Worm (Caenorhabditis elegans): ENCODE data around the gene sfrp-1.

The sfrp-1 gene

DNA sequence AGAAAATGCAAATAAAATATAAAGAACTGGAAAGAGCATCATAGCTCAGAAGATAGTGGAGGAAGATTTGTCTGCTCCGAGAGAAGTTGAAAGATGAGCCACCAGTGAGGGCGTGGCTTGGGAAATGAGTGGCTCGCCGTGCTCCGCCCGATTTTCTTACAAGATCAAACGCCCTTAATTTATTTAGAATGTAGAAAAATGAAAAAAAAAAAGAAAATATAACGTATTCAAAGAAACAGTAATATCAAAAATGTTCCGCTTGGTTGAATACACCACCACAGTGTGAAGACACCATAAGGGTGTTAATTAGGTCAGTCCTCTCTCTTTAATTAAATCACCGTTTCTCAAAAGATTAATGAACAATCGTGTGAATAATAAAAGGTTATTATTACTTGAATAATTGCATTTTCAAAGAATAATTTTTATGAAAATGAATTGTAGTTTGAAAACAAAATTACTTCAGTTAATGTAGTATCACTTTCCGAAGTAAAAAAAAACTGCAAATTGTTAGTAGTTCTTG lies at the start of gene sfrp-1:
TSS of gene sfrp-1 (minus strand) at position 51 of the 520 bp plus-strand sequence.
- TF ChIP-seq nhr-11 (tag; optimal IDR thresholded peaks at IDR 0.05) (no peak), alr-1 (tag; optimal IDR thresholded peaks at IDR 0.05) (no peak), blmp-1 (tag; optimal IDR thresholded peaks at IDR 0.05; ENCODE audit: insufficient read depth) (no peak), aly-2 (tag; optimal IDR thresholded peaks at IDR 0.05) (no peak), elt-1 (tag; optimal IDR thresholded peaks at IDR 0.05) (no peak), mab-5 (tag; optimal IDR thresholded peaks at IDR 0.05) (no peak), lsy-2 (tag; optimal IDR thresholded peaks at IDR 0.05) (no peak)

DNA sequence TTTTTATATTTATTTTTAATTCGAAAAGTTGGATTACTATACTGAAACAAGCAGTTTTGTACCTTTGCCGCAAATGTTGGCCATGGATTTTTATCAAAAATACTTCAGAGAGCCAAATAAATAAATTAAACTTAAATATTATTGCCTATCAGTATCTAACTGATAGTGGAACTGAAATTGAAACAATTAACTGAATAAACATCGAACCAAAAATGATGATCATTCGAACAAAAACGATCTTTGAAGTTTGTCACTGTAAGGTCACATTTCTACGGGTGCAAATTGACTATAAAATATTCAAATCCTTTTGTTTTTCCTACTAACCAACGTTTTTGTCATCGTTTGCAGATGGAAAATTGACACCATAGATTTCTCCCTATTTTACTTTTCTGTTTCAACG lies 40.8 kb upstream of the sfrp-1 start:
- TF ChIP-seq nhr-11 (tag; optimal IDR thresholded peaks at IDR 0.05) = no peak
- TF ChIP-seq mdl-1 (tag; optimal IDR thresholded peaks at IDR 0.05) = no peak
- TF ChIP-seq nhr-77 (tag; optimal IDR thresholded peaks at IDR 0.05) = no peak
- TF ChIP-seq nhr-25 (tag; optimal IDR thresholded peaks at IDR 0.05) = no peak
- no peak for TF ChIP-seq lin-39 (tag; optimal IDR thresholded peaks at IDR 0.05)
- no peak for TF ChIP-seq ama-1 (optimal IDR thresholded peaks at IDR 0.05)
- TF ChIP-seq skn-1 (tag; optimal IDR thresholded peaks at IDR 0.05) = no peak
- TF ChIP-seq R02D3.7 (tag; optimal IDR thresholded peaks at IDR 0.05) = no peak
- no peak for TF ChIP-seq ceh-82 (tag; optimal IDR thresholded peaks at IDR 0.05)
- TF ChIP-seq ztf-1 (GFP tag; conservative IDR thresholded peaks at IDR 0.05) = no peak
- TF ChIP-seq unc-39 (tag; optimal IDR thresholded peaks at IDR 0.05) = no peak
- no peak for TF ChIP-seq alr-1 (tag; optimal IDR thresholded peaks at IDR 0.05)

DNA sequence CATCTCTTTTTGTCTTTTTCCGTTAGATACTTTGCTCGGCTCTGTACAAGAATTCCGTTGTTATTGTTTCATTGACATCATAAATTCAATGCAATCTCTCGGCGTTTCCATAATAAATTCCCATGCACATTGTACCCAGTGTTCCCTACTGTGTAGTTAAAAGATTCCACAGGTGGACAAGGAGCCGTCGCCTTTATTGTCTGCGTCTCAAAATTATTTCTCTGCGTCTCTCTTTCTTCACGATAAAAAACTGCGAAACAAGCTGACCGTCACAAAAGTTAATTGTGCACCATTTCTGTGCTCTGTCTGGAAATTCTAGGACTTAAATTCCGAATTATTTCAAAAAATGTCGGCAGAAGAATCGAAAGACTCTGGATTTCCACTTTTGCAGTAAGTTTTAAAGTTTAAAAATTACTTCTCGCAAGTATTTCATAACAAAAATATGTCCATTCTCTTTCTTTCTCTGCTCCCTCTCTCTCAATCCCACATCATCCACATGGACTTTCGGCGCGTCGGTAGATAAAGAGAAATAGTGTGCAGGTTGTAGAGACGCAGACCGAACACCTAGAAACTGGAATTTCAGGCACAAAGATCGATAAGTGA lies 39.9 kb upstream of the sfrp-1 start:
- TF ChIP-seq nhr-25 (tag; optimal IDR thresholded peaks at IDR 0.05) (no peak), blmp-1 (tag; optimal IDR thresholded peaks at IDR 0.05; ENCODE audit: insufficient read depth) (no peak), F13H6.1 (tag; optimal IDR thresholded peaks at IDR 0.05) (peak; percentile 59), C34F6.9 (tag; optimal IDR thresholded peaks at IDR 0.05) (peak; percentile 2), lsy-2 (tag; optimal IDR thresholded peaks at IDR 0.05) (peak; percentile 21 to 39), unc-55 (GFP tag; optimal IDR thresholded peaks at IDR 0.05) (peak; percentile 23), gmeb-1 (tag; optimal IDR thresholded peaks at IDR 0.05) (peak; percentile 26), sma-9 (GFP tag; optimal IDR thresholded peaks at IDR 0.05) (peak; percentile 42), sma-9 (tag; optimal IDR thresholded peaks at IDR 0.05) (no peak)

DNA sequence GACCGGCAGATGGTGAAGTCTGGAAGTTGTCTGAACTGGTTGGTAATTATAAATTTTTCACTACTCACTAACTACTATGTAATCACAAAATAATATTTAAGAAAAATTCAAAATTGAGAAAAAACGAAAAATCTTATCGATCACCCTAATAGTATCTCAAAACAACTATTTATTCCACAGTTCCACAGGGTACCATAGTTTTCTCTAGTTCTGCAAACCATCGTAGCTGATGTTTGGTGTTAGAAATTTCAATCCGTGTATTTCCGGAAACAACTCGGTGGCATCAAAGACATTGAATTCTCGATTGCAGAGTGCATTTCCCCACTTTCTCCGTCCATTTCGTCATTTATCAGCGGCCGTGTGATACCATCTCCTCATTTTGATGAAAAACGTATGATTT lies 39.4 kb upstream of the sfrp-1 start, which contains the start of gene Y73B6BL.31:
TSS of gene Y73B6BL.31 (plus strand) at position 301 of the 400 bp plus-strand sequence.
- TF ChIP-seq nhr-23 (tag; optimal IDR thresholded peaks at IDR 0.05) (no peak), sma-3 (GFP tag; optimal IDR thresholded peaks at IDR 0.05) (no peak), lsy-2 (tag; optimal IDR thresholded peaks at IDR 0.05) (no peak), skn-1 (tag; optimal IDR thresholded peaks at IDR 0.05) (no peak), zag-1 (tag; optimal IDR thresholded peaks at IDR 0.05) (no peak), snpc-4 (tag; optimal IDR thresholded peaks at IDR 0.05) (no peak), sma-9 (GFP tag; optimal IDR thresholded peaks at IDR 0.05) (no peak), sma-9 (tag; optimal IDR thresholded peaks at IDR 0.05) (no peak), ceh-82 (tag; optimal IDR thresholded peaks at IDR 0.05) (no peak), peb-1 (tag; optimal IDR thresholded peaks at IDR 0.05) (no peak), mbf-1 (tag; optimal IDR thresholded peaks at IDR 0.05) (no peak), mdl-1 (tag; optimal IDR thresholded peaks at IDR 0.05) (no peak), F13H6.1 (tag; optimal IDR thresholded peaks at IDR 0.05) (no peak), elt-1 (tag; optimal IDR thresholded peaks at IDR 0.05) (no peak), dmd-4 (tag; optimal IDR thresholded peaks at IDR 0.05) (no peak), lin-39 (tag; optimal IDR thresholded peaks at IDR 0.05) (no peak)

DNA sequence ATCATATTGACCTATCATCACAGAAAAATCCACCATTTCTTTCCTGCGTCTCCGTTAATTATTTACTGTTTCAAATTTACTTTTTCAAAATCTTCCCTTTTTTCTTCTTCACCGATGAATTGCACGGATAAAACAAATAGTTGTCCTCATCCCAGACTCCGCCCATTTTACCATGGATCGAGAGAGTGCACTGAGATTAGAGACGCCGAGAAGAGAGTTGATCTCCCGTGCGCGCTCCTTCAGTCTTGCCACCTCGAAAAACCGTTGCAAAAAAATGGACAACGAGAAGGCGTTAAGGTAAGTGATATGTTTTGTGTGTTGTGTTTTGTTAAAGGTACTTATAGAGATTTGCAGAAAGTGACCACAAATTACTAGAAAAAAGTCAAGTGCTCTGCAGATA lies 35.8 kb upstream of the sfrp-1 start, which contains the start of gene dlc-5:
TSS of gene dlc-5 (plus strand) at position 154 of the 400 bp plus-strand sequence.
- TF ChIP-seq egl-27 (tag; optimal IDR thresholded peaks at IDR 0.05) = no peak

DNA sequence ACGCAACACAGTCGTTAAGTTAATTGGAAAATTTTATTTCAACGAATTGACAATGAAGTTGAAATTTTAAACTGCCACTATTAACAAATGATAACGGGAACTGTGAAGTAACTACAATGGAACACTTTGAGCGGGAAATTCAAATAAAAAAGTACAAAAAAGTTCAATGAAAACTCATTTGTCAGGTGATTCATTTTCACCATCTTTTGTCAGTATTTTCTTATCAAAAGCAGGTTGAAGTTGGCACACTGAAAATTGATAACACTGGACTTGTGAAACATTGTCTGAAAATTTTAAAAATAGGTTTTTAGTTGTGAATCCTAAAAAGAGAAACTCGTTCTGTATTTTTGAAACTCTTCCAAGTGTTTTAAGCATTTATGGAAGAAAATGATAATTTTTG lies 31.2 kb upstream of the sfrp-1 start:
- TF ChIP-seq gmeb-1 (tag; optimal IDR thresholded peaks at IDR 0.05) = peak; percentile 33
- TF ChIP-seq crh-2 (tag; optimal IDR thresholded peaks at IDR 0.05) = peak; percentile 19
- TF ChIP-seq fos-1 (tag; optimal IDR thresholded peaks at IDR 0.05) = peak; percentile 88
- TF ChIP-seq sma-9 (GFP tag; optimal IDR thresholded peaks at IDR 0.05) = peak; percentile 21
- no peak for TF ChIP-seq sma-9 (tag; optimal IDR thresholded peaks at IDR 0.05)
- no peak for TF ChIP-seq nhr-237 (tag; optimal IDR thresholded peaks at IDR 0.05)
